Fruit fly (Drosophila melanogaster) whole organism, embryonic: ENCODE data around the gene CG14205.

ENCODE experiments used
- Bgb ChIP-seq: fragments of 200-800 bp; sonication (Bioruptor generic); IDR thresholded peaks from 2 replicates; pipeline ENCODE4 v1.3.6; 2022; ENCODE audit warnings: missing biosample characterization, missing genetic modification characterization; ENCODE audit not compliant: partially characterized antibody
- CG10274 ChIP-seq: fragments of 200-800 bp; sonication (Bioruptor generic); optimal IDR thresholded peaks from 3 replicates; lab custom pipeline; 2017; ENCODE audit warnings: missing biosample characterization, mild to moderate bottlenecking, missing genetic modification characterization
- CG12299 ChIP-seq: fragments of 200-800 bp; sonication (Bioruptor generic); optimal IDR thresholded peaks from 2 replicates; lab custom pipeline; 2018; ENCODE audit warnings: missing biosample characterization, mild to moderate bottlenecking, missing genetic modification characterization
- CG12659 ChIP-seq: fragments of 200-800 bp; sonication (Bioruptor generic); optimal IDR thresholded peaks from 3 replicates; lab custom pipeline; 2017; ENCODE audit warnings: mild to moderate bottlenecking, missing biosample characterization, missing genetic modification reagents, missing genetic modification characterization
- CG12769 ChIP-seq: fragments of 200-800 bp; sonication (Bioruptor generic); optimal IDR thresholded peaks from 2 replicates; lab custom pipeline; 2019; ENCODE audit warnings: missing biosample characterization, mild to moderate bottlenecking, missing genetic modification characterization, moderate library complexity
- CG15696 ChIP-seq: fragments of 200-800 bp; sonication (Bioruptor generic); optimal IDR thresholded peaks from 2 replicates; lab custom pipeline; 2019; ENCODE audit warnings: missing biosample characterization, mild to moderate bottlenecking, missing genetic modification characterization, moderate library complexity
- CG17328 ChIP-seq: fragments of 200-800 bp; sonication (Bioruptor generic); IDR thresholded peaks from 2 replicates; pipeline ENCODE4 v1.3.6; 2022; ENCODE audit warnings: missing biosample characterization, missing genetic modification characterization
- CG17385 ChIP-seq: fragments of 200-800 bp; sonication (Bioruptor generic); optimal IDR thresholded peaks from 3 replicates; lab custom pipeline; 2018; ENCODE audit warnings: missing biosample characterization, mild to moderate bottlenecking, missing genetic modification characterization
- CG30020 ChIP-seq: fragments of 200-800 bp; optimal IDR thresholded peaks from 2 replicates; lab custom pipeline; 2019; ENCODE audit warnings: missing biosample characterization, mild to moderate bottlenecking, missing genetic modification characterization, moderate library complexity
- CG3163 ChIP-seq: fragments of 200-800 bp; sonication (Bioruptor generic); optimal IDR thresholded peaks from 3 replicates; lab custom pipeline; 2016; ENCODE audit warnings: missing biosample characterization, missing genetic modification characterization
- CG32772 ChIP-seq: fragments of 200-800 bp; sonication (Bioruptor generic); IDR thresholded peaks from 2 replicates; pipeline ENCODE4 v1.3.6; 2022; ENCODE audit warnings: missing biosample characterization, missing genetic modification characterization
- CG3838 ChIP-seq: fragments of 200-800 bp; sonication (Bioruptor generic); optimal IDR thresholded peaks from 3 replicates; lab custom pipeline; 2016; ENCODE audit warnings: missing biosample characterization, missing genetic modification characterization
- CG6765 ChIP-seq: fragments of 200-800 bp; sonication (Bioruptor generic); optimal IDR thresholded peaks from 3 replicates; lab custom pipeline; 2017; ENCODE audit warnings: missing biosample characterization, mild to moderate bottlenecking, missing genetic modification characterization
- CG6791 ChIP-seq: fragments of 200-800 bp; sonication (Bioruptor generic); IDR thresholded peaks from 3 replicates; pipeline ENCODE4 v1.3.6; 2022; ENCODE audit warnings: missing biosample characterization, missing genetic modification characterization; ENCODE audit not compliant: partially characterized antibody
- CG7987 ChIP-seq: fragments of 200-800 bp; sonication (Bioruptor generic); optimal IDR thresholded peaks from 2 replicates; lab custom pipeline; 2018; ENCODE audit warnings: missing biosample characterization, mild to moderate bottlenecking, missing genetic modification characterization, moderate library complexity
- CG8765 ChIP-seq: fragments of 200-800 bp; sonication (Bioruptor generic); IDR thresholded peaks from 2 replicates; pipeline ENCODE4 v1.3.6; 2022; ENCODE audit warnings: missing biosample characterization, missing genetic modification characterization
- CG8924 ChIP-seq: fragments of 200-800 bp; optimal IDR thresholded peaks from 3 replicates; lab custom pipeline; 2019; ENCODE audit warnings: missing biosample characterization, mild to moderate bottlenecking, missing genetic modification characterization, moderate library complexity
- CG9727 ChIP-seq: fragments of 200-800 bp; sonication (Bioruptor generic); optimal IDR thresholded peaks from 3 replicates; lab custom pipeline; 2017; ENCODE audit warnings: missing biosample characterization, mild to moderate bottlenecking, missing genetic modification characterization
- D19A ChIP-seq: fragments of 200-800 bp; optimal IDR thresholded peaks from 3 replicates; lab custom pipeline; 2019; ENCODE audit warnings: missing biosample characterization, mild to moderate bottlenecking, missing genetic modification characterization, moderate library complexity
- Dad ChIP-seq: fragments of 200-800 bp; sonication (Bioruptor generic); optimal IDR thresholded peaks from 3 replicates; lab custom pipeline; 2016; ENCODE audit warnings: missing biosample characterization, missing genetic modification characterization
- Dll ChIP-seq: fragments of 200-800 bp; sonication (Bioruptor generic); IDR thresholded peaks from 4 replicates; pipeline ENCODE4 v1.3.6; 2022; ENCODE audit warnings: missing biosample characterization, missing genetic modification characterization; ENCODE audit not compliant: partially characterized antibody
- Ets65A ChIP-seq: fragments of 200-800 bp; sonication (Bioruptor generic); peaks from one replicate; lab custom pipeline; 2016; ENCODE audit warnings: missing biosample characterization, missing genetic modification characterization
- Gug ChIP-seq: fragments of 200-800 bp; sonication (Bioruptor generic); IDR thresholded peaks from 4 replicates; pipeline ENCODE4 v1.3.6; 2022; ENCODE audit warnings: missing biosample characterization, missing genetic modification characterization
- HmgZ ChIP-seq: fragments of 200-800 bp; sonication (Bioruptor generic); optimal IDR thresholded peaks from 2 replicates; lab custom pipeline; 2018; ENCODE audit warnings: missing biosample characterization, mild to moderate bottlenecking, missing genetic modification characterization
- NFAT ChIP-seq: fragments of 200-800 bp; sonication (Bioruptor generic); IDR thresholded peaks from 2 replicates; pipeline ENCODE4 v1.3.6; 2022; ENCODE audit warnings: missing biosample characterization, missing genetic modification characterization
- Nf-YB ChIP-seq: fragments of 200-800 bp; sonication (Bioruptor generic); optimal IDR thresholded peaks from 3 replicates; lab custom pipeline; 2019; ENCODE audit warnings: missing biosample characterization, mild to moderate bottlenecking, missing genetic modification characterization, moderate library complexity
- Optix ChIP-seq: fragments of 200-800 bp; sonication (Bioruptor generic); IDR thresholded peaks from 3 replicates; pipeline ENCODE4 v1.3.6; 2022; ENCODE audit warnings: missing biosample characterization, missing genetic modification characterization
- Spps ChIP-seq: fragments of 200-800 bp; sonication (Bioruptor generic); optimal IDR thresholded peaks from 2 replicates; lab custom pipeline; 2018; ENCODE audit warnings: missing biosample characterization, mild to moderate bottlenecking, missing genetic modification characterization
- Usf ChIP-seq: fragments of 200-800 bp; sonication (Bioruptor generic); optimal IDR thresholded peaks from 2 replicates; lab custom pipeline; 2017; ENCODE audit warnings: missing genotype, missing biosample characterization, missing genetic modification characterization
- chinmo ChIP-seq: fragments of 200-800 bp; sonication (Bioruptor generic); IDR thresholded peaks from 4 replicates; pipeline ENCODE4 v1.3.6; 2022; ENCODE audit warnings: missing biosample characterization, missing genetic modification characterization; ENCODE audit not compliant: partially characterized antibody
- chn ChIP-seq: fragments of 200-800 bp; sonication (Bioruptor generic); optimal IDR thresholded peaks from 2 replicates; lab custom pipeline; 2016; ENCODE audit warnings: missing biosample characterization, missing genetic modification characterization
- croc ChIP-seq: fragments of 200-800 bp; sonication (Bioruptor generic); conservative IDR thresholded peaks from 3 replicates; pipeline ENCODE4 v1.3.6; 2022; ENCODE audit warnings: missing biosample characterization, missing genetic modification characterization
- crol ChIP-seq: fragments of 200-800 bp; sonication (Bioruptor generic); IDR thresholded peaks from 2 replicates; pipeline ENCODE4 v1.3.6; 2022; ENCODE audit warnings: missing biosample characterization, missing genetic modification characterization
- disco-r ChIP-seq: fragments of 200-800 bp; sonication (Bioruptor generic); optimal IDR thresholded peaks from 2 replicates; lab custom pipeline; 2016; ENCODE audit warnings: missing biosample characterization, missing genetic modification characterization
- fd3F ChIP-seq: fragments of 200-800 bp; sonication (Bioruptor generic); optimal IDR thresholded peaks from 2 replicates; lab custom pipeline; 2018; ENCODE audit warnings: missing biosample characterization, mild to moderate bottlenecking, missing genetic modification characterization, moderate library complexity
- gt ChIP-seq: fragments of 200-800 bp; sonication (Bioruptor generic); IDR thresholded peaks from 2 replicates; pipeline ENCODE4 v1.3.6; 2022; ENCODE audit warnings: missing biosample characterization, missing genetic modification characterization
- hbn ChIP-seq: fragments of 200-800 bp; sonication (Bioruptor generic); IDR thresholded peaks from 2 replicates; pipeline ENCODE4 v1.3.6; 2022; ENCODE audit warnings: missing biosample characterization, missing genetic modification characterization; ENCODE audit not compliant: partially characterized antibody
- ind ChIP-seq: fragments of 200-800 bp; sonication (Bioruptor generic); optimal IDR thresholded peaks from 3 replicates; lab custom pipeline; 2016; ENCODE audit warnings: missing biosample characterization, missing genetic modification characterization
- jumu ChIP-seq: fragments of 200-800 bp; sonication (Bioruptor generic); optimal IDR thresholded peaks from 3 replicates; lab custom pipeline; 2016; ENCODE audit warnings: missing biosample characterization, missing genetic modification characterization
- lilli ChIP-seq: fragments of 200-800 bp; sonication (Bioruptor generic); optimal IDR thresholded peaks from 3 replicates; lab custom pipeline; 2016; ENCODE audit warnings: missing biosample characterization, missing genetic modification characterization
- peb ChIP-seq: fragments of 200-800 bp; sonication (Bioruptor generic); IDR thresholded peaks from 2 replicates; pipeline ENCODE4 v1.3.6; 2022; ENCODE audit warnings: missing biosample characterization, missing genetic modification characterization
- pum ChIP-seq: fragments of 200-800 bp; sonication (Bioruptor generic); optimal IDR thresholded peaks from 2 replicates; lab custom pipeline; 2016; ENCODE audit warnings: missing biosample characterization, missing genetic modification characterization
- salm ChIP-seq: fragments of 200-800 bp; sonication (Bioruptor generic); optimal IDR thresholded peaks from 2 replicates; lab custom pipeline; 2018; ENCODE audit warnings: missing biosample characterization, mild to moderate bottlenecking, missing genetic modification characterization
- sc ChIP-seq, 3 experiments: fragments of >200 bp in 2 of 3; fragments of 200-800 bp in 1 of 3; sonication (Bioruptor generic) in 1 of 3; optimal IDR thresholded peaks; 2 replicates in 2 of 3; 3 replicates in 1 of 3; lab custom pipeline; 2017; ENCODE audit warnings: mild to moderate bottlenecking in 1 of 3, missing biosample characterization in 1 of 3, missing genetic modification characterization in 1 of 3, missing genetic modification reagents in 1 of 3
- sens ChIP-seq: fragments of 200-800 bp; sonication (Bioruptor generic); peaks from one replicate; lab custom pipeline; 2016; ENCODE audit warnings: missing biosample characterization, missing genetic modification characterization
- sens-2 ChIP-seq: fragments of 200-800 bp; sonication (Bioruptor generic); IDR thresholded peaks from 2 replicates; pipeline ENCODE4 v1.3.6; 2022; ENCODE audit warnings: missing biosample characterization, missing genetic modification characterization
- sima ChIP-seq: fragments of 200-800 bp; sonication (Bioruptor generic); optimal IDR thresholded peaks from 2 replicates; lab custom pipeline; 2016; ENCODE audit warnings: missing biosample characterization, missing genetic modification characterization
- zen2 ChIP-seq: fragments of 200-800 bp; sonication (Bioruptor generic); IDR thresholded peaks from 3 replicates; pipeline ENCODE4 v1.3.6; 2022; ENCODE audit warnings: missing biosample characterization, missing genetic modification characterization; ENCODE audit not compliant: partially characterized antibody
- zfh2 ChIP-seq: fragments of 200-800 bp; sonication (Bioruptor generic); optimal IDR thresholded peaks from 2 replicates; lab custom pipeline; 2016; ENCODE audit warnings: missing biosample characterization, missing genetic modification characterization

The CG14205 gene

DNA sequence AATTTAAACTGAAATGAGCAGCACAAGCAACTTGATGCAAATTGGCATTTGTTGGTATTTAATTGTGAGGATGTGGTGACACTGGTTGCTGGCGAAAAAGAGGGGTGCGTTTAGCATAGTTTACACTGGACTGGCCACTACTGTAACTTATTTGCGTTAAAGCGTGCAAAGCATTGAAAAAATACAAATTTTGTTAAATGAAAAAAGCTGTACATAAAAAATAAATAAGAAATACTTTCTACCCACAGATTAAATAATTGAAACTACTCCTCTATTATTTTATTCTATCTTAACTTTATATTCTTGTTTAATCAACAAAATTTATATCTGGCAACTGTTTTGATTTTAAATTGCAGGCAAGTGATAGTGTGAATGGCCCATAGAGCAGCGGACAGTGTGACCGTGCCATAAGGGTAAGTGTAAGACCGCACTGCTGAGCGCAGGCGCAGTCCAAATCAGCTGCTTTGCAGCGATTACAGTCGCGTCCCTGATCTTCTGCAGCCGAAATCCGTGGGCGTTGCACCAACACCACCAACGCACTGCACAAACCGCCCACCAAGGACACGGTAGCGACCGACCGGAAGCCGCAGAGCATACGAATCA is 26.6 kb upstream of the CG14205 start, which contains the start of the genes Grip84 and car (continued):
- TF ChIP-seq CG9727 (GFP tag; lab: Kevin White, UChicago) (peak; percentile 70), jumu (GFP tag; lab: Kevin White, UChicago) (peak; percentile 64), CG3163 (GFP tag; lab: Kevin White, UChicago) (no peak), Dad (GFP tag; lab: Kevin White, UChicago) (peak; percentile 46), Optix (GFP tag; lab: Robert Waterston, UW) (no peak), ind (GFP tag; lab: Kevin White, UChicago) (peak; percentile 61), NFAT (GFP tag; lab: Robert Waterston, UW) (0 out of 2 replicates have a peak, but pooled peaks have one; percentile 15), CG6791 (GFP tag; lab: Robert Waterston, UW) (no peak), salm (tag; lab: Kevin White, UChicago) (no peak), chinmo (GFP tag; lab: Robert Waterston, UW) (peak; percentile 30; the same call in 1 of the 4 replicates), hbn (GFP tag; lab: Robert Waterston, UW) (no peak), peb (peak; percentile 11; the same call in 1 of the 2 replicates), CG12769 (tag; lab: Kevin White, UChicago) (no peak), CG12299 (tag; lab: Kevin White, UChicago) (peak; percentile 46), CG10274 (GFP tag; lab: Kevin White, UChicago) (no peak), fd3F (peak; percentile 68), gt (GFP tag; lab: Robert Waterston, UW) (no peak), sens (GFP tag; lab: Kevin White, UChicago) (peak; percentile 91), HmgZ (tag; lab: Kevin White, UChicago) (peak; percentile 36), CG17328 (peak; percentile 52; the same call in 1 of the 2 replicates), CG6765 (GFP tag; lab: Kevin White, UChicago) (no peak), CG30020 (tag; lab: Kevin White, UChicago) (peak; percentile 94), sc (optimal IDR thresholded peaks at IDR 0.05; lab: Kevin White, UChicago) (no peak), sc (GFP tag; optimal IDR thresholded peaks at IDR 0.05; lab: Kevin White, UChicago) (peak; percentile 38), Ets65A (peak; percentile 95), sens-2 (no peak), zfh2 (GFP tag; lab: Kevin White, UChicago) (peak; percentile 57), pum (peak; percentile 72), CG17385 (peak; percentile 51), CG32772 (GFP tag; lab: Robert Waterston, UW) (peak; percentile 58), Gug (GFP tag; lab: Robert Waterston, UW) (peak; percentile 58; the same call in 2 of the 4 replicates), CG15696 (tag; lab: Kevin White, UChicago) (peak; percentile 63), lilli (GFP tag; lab: Kevin White, UChicago) (peak; percentile 86), Bgb (GFP tag; lab: Robert Waterston, UW) (0 out of 2 replicates have a peak, but pooled peaks have one; percentile 7), croc (GFP tag; lab: Robert Waterston, UW) (peak; percentile 58; the same call in 2 of the 3 replicates), CG12659 (peak; percentile 78), Usf (GFP tag; lab: Kevin White, UChicago) (peak; percentile 40), Spps (peak; percentile 26), CG3838 (GFP tag; lab: Kevin White, UChicago) (no peak), CG8924 (tag; lab: Kevin White, UChicago) (peak; percentile 76), sima (GFP tag; lab: Kevin White, UChicago) (peak; percentile 21), D19A (tag; lab: Kevin White, UChicago) (peak; percentile 41), crol (no peak), CG8765 (0 out of 2 replicates have a peak, but pooled peaks have one; percentile 48), disco-r (GFP tag; lab: Kevin White, UChicago) (no peak), chn (GFP tag; lab: Kevin White, UChicago) (peak; percentile 20), Dll (GFP tag; lab: Robert Waterston, UW) (0 out of 4 replicates have a peak, but pooled peaks have one; percentile 30), CG7987 (no peak), Nf-YB (peak; percentile 6), zen2 (GFP tag; lab: Robert Waterston, UW) (no peak)
